Fruit fly (Drosophila melanogaster) Kc167 (cell line): ENCODE measurements around the gene CG12316.

Source experiments
- Myc ChIP-seq: fragments of >200 bp; optimal IDR thresholded peaks from 2 replicates; lab custom pipeline; 2017; ENCODE audit warnings: missing external identifiers
- Sin3A ChIP-seq: fragments of >200 bp; optimal IDR thresholded peaks from 2 replicates; lab custom pipeline; 2018; ENCODE audit warnings: missing external identifiers
- h ChIP-seq: fragments of >200 bp; optimal IDR thresholded peaks from 3 replicates; lab custom pipeline; 2018; ENCODE audit warnings: missing external identifiers
- insv ChIP-seq: fragments of >200 bp; optimal IDR thresholded peaks from 3 replicates; lab custom pipeline; 2018; ENCODE audit warnings: missing external identifiers
- psq ChIP-seq: fragments of >200 bp; optimal IDR thresholded peaks from 2 replicates; lab custom pipeline; 2017; ENCODE audit warnings: missing external identifiers
- ttk ChIP-seq: sonication (Bioruptor generic); optimal IDR thresholded peaks from 2 replicates; lab custom pipeline; 2017; ENCODE audit warnings: missing external identifiers

DNA sequence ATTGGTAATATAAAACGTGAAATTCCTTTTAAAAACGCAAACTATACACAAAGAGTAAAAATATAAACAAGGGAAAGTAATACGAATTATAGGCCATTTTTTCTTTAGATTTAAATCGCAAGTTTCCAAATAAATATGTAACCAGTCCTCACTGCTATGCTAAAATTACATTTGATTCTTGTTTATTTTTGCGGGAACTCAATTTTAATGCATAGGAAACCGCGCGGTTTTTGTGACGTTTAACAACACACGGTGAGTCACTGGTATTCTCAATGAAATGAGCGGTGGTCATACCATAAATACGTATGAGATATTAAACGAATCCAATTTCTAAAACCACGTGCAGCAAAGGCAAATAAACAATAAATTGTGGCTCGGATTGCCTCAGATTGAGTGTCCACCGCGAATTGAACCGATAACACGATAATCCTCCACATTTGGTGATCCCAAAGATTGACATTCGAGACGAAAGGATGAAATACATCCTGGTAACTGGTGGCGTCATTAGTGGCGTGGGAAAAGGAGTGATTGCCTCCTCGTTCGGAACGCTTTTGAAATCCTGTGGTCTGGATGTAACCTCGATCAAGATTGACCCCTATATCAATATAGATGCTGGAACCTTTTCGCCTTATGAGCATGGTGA is 38.7 kb downstream of the CG12316 start, which contains the start of gene Ctps:
- TF ChIP-seq h (lab: Kevin White, UChicago) (no peak), ttk (lab: Kevin White, UChicago) (no peak), Sin3A (lab: Kevin White, UChicago) (no peak), psq (no peak), insv (lab: Kevin White, UChicago) (no peak), Myc (lab: Kevin White, UChicago) (no peak)
